Worm (Caenorhabditis elegans): ENCODE results near the gene fbxl-3.

Gene fbxl-3

ce11 chrII:5423832-5424231, 25.1 kb upstream of the fbxl-3 start, which contains the start of gene F07F6.7:
Gene F07F6.7 (minus strand): TSS chrII:5423858.
- no peak for TF ChIP-seq ref-1 (GFP tag; conservative IDR thresholded peaks at IDR 0.05)
- no peak for TF ChIP-seq ztf-29 (GFP tag; IDR thresholded peaks at IDR 0.05)
- no peak for TF ChIP-seq klf-2 (GFP tag; conservative IDR thresholded peaks at IDR 0.05)
- TF ChIP-seq flt-1 (GFP tag; IDR thresholded peaks at IDR 0.05) = no peak; the same call in 1 of the 2 replicates
- TF ChIP-seq cog-1 (tag; optimal IDR thresholded peaks at IDR 0.05) = no peak
- TF ChIP-seq T22C8.4 (GFP tag; IDR thresholded peaks at IDR 0.05) = no peak
- TF ChIP-seq tab-1 (GFP tag; IDR thresholded peaks at IDR 0.05) = no peak
- TF ChIP-seq ztf-23 (GFP tag; IDR thresholded peaks at IDR 0.05) = no peak
- no peak for TF ChIP-seq med-1 (GFP tag; optimal IDR thresholded peaks at IDR 0.05; ENCODE audit: insufficient read depth)

ce11 chrII:5420947-5421614, 22.4 kb upstream of the fbxl-3 start, which contains the start of gene tofu-6:
Gene tofu-6 (plus strand): TSS chrII:5421248.
- TF ChIP-seq tab-1 (GFP tag; IDR thresholded peaks at IDR 0.05) = no peak
- TF ChIP-seq cog-1 (tag; optimal IDR thresholded peaks at IDR 0.05) = no peak
- no peak for TF ChIP-seq ztf-23 (GFP tag; IDR thresholded peaks at IDR 0.05)
- no peak for TF ChIP-seq med-1 (GFP tag; optimal IDR thresholded peaks at IDR 0.05; ENCODE audit: insufficient read depth)
- TF ChIP-seq flt-1 (GFP tag; IDR thresholded peaks at IDR 0.05) = no peak
- TF ChIP-seq klf-2 (GFP tag; conservative IDR thresholded peaks at IDR 0.05) = no peak
- TF ChIP-seq ztf-29 (GFP tag; IDR thresholded peaks at IDR 0.05) = no peak
- TF ChIP-seq ref-1 (GFP tag; conservative IDR thresholded peaks at IDR 0.05) = no peak
- no peak for TF ChIP-seq T22C8.4 (GFP tag; IDR thresholded peaks at IDR 0.05)

ce11 chrII:5418929-5419328, 20.2 kb upstream of the fbxl-3 start, which contains the start of gene EEED8.15:
Gene EEED8.15 (plus strand): TSS chrII:5419229.
- TF ChIP-seq cog-1 (tag; optimal IDR thresholded peaks at IDR 0.05) (no peak), klf-2 (GFP tag; conservative IDR thresholded peaks at IDR 0.05) (no peak), ztf-23 (GFP tag; IDR thresholded peaks at IDR 0.05) (no peak), med-1 (GFP tag; optimal IDR thresholded peaks at IDR 0.05; ENCODE audit: insufficient read depth) (no peak)

ce11 chrII:5418317-5418716, 19.6 kb upstream of the fbxl-3 start:
- TF ChIP-seq ztf-29 (GFP tag; IDR thresholded peaks at IDR 0.05) (no peak), flt-1 (GFP tag; IDR thresholded peaks at IDR 0.05) (0 out of 2 replicates have a peak, but pooled peaks have one; percentile 36), T22C8.4 (GFP tag; IDR thresholded peaks at IDR 0.05) (no peak)

- TF ChIP-seq cog-1 (tag; optimal IDR thresholded peaks at IDR 0.05) (no peak), med-1 (GFP tag; optimal IDR thresholded peaks at IDR 0.05; ENCODE audit: insufficient read depth) (no peak)
Observed at ce11 chrII:5417905-5418304, 19.2 kb upstream of the fbxl-3 start.

ce11 chrII:5416204-5416764, 17.6 kb upstream of the fbxl-3 start, which contains the start of gene EEED8.2:
Gene EEED8.2 (plus strand): TSS chrII:5416714.
- TF ChIP-seq cog-1 (tag; optimal IDR thresholded peaks at IDR 0.05) (peak; percentile 11), ztf-29 (GFP tag; IDR thresholded peaks at IDR 0.05) (no peak)

- TF ChIP-seq ztf-29 (GFP tag; IDR thresholded peaks at IDR 0.05) (no peak), T22C8.4 (GFP tag; IDR thresholded peaks at IDR 0.05) (no peak)
Observed at ce11 chrII:5414040-5414439, 15.3 kb upstream of the fbxl-3 start, which contains the start of the genes EEED8.14 and EEED8.3. Gene EEED8.14 (minus strand): TSS chrII:5414052. Gene EEED8.3 (plus strand): TSS chrII:5414276.

ce11 chrII:5412467-5412866, 13.8 kb upstream of the fbxl-3 start, which contains the start of the genes EEED8.13 and EEED8.18:
Gene EEED8.13 (minus strand): TSS chrII:5412567.
Gene EEED8.18 (minus strand): TSS chrII:5412610.
- TF ChIP-seq ztf-23 (GFP tag; IDR thresholded peaks at IDR 0.05) (no peak), flt-1 (GFP tag; IDR thresholded peaks at IDR 0.05) (no peak), cog-1 (tag; optimal IDR thresholded peaks at IDR 0.05) (no peak), tab-1 (GFP tag; IDR thresholded peaks at IDR 0.05) (no peak), klf-2 (GFP tag; conservative IDR thresholded peaks at IDR 0.05) (no peak), ref-1 (GFP tag; conservative IDR thresholded peaks at IDR 0.05) (no peak), ztf-29 (GFP tag; IDR thresholded peaks at IDR 0.05) (no peak), med-1 (GFP tag; optimal IDR thresholded peaks at IDR 0.05; ENCODE audit: insufficient read depth) (no peak), T22C8.4 (GFP tag; IDR thresholded peaks at IDR 0.05) (no peak)

- TF ChIP-seq flt-1 (GFP tag; IDR thresholded peaks at IDR 0.05) = no peak
- TF ChIP-seq ztf-23 (GFP tag; IDR thresholded peaks at IDR 0.05) = no peak
- TF ChIP-seq ref-1 (GFP tag; conservative IDR thresholded peaks at IDR 0.05) = no peak
- no peak for TF ChIP-seq med-1 (GFP tag; optimal IDR thresholded peaks at IDR 0.05; ENCODE audit: insufficient read depth)
- no peak for TF ChIP-seq ztf-29 (GFP tag; IDR thresholded peaks at IDR 0.05)
Observed at ce11 chrII:5408924-5409323, 10.2 kb upstream of the fbxl-3 start, which contains the start of the genes EEED8.12 and EEED8.4. Gene EEED8.12 (minus strand): TSS chrII:5409024. Gene EEED8.4 (plus strand): TSS chrII:5409319.

- no peak for TF ChIP-seq flt-1 (GFP tag; IDR thresholded peaks at IDR 0.05)
Observed at ce11 chrII:5407548-5407947, 8.8 kb upstream of the fbxl-3 start, which contains the start of gene clec-141. Gene clec-141 (minus strand): TSS chrII:5407648.

- TF ChIP-seq ref-1 (GFP tag; conservative IDR thresholded peaks at IDR 0.05) (no peak), ztf-29 (GFP tag; IDR thresholded peaks at IDR 0.05) (peak; percentile 87), klf-2 (GFP tag; conservative IDR thresholded peaks at IDR 0.05) (no peak; the same call in 1 of the 2 replicates), tab-1 (GFP tag; IDR thresholded peaks at IDR 0.05) (0 out of 2 replicates have a peak, but pooled peaks have one; percentile 58), cog-1 (tag; optimal IDR thresholded peaks at IDR 0.05) (peak; percentile 8), med-1 (GFP tag; optimal IDR thresholded peaks at IDR 0.05; ENCODE audit: insufficient read depth) (peak; percentile 64), ztf-23 (GFP tag; IDR thresholded peaks at IDR 0.05) (peak; percentile 68; the same call in 1 of the 2 replicates), flt-1 (GFP tag; IDR thresholded peaks at IDR 0.05) (0 out of 2 replicates have a peak, but pooled peaks have one; percentile 29)
Observed at ce11 chrII:5399201-5399600, 499 bp upstream of the fbxl-3 start, which contains the start of gene mog-5. Gene mog-5 (plus strand): TSS chrII:5399538.

All from whole organism, midembryonic.